Fruit fly (Drosophila melanogaster) whole organism, prepupa: ENCODE results near the gene Gr9a.

Source experiments
- CG16779 ChIP-seq: fragments of 200-800 bp; sonication (Bioruptor generic); optimal IDR thresholded peaks from 3 replicates; lab custom pipeline; 2017; ENCODE audit warnings: missing biosample characterization, mild to moderate bottlenecking, missing genetic modification characterization
- CG32006 ChIP-seq: fragments of 200-800 bp; sonication (Bioruptor generic); optimal IDR thresholded peaks from 3 replicates; lab custom pipeline; 2017; ENCODE audit warnings: missing biosample characterization, mild to moderate bottlenecking, missing genetic modification characterization
- CG3919 ChIP-seq: fragments of 200-800 bp; sonication (Bioruptor generic); optimal IDR thresholded peaks from 3 replicates; lab custom pipeline; 2016; ENCODE audit warnings: missing biosample characterization, missing genetic modification characterization
- CG6163 ChIP-seq: fragments of 200-800 bp; sonication (Bioruptor generic); IDR thresholded peaks from 3 replicates; pipeline ENCODE4 v1.3.6; 2022; ENCODE audit warnings: missing biosample characterization, missing genetic modification characterization
- CG6276 ChIP-seq: fragments of 200-800 bp; sonication (Bioruptor generic); optimal IDR thresholded peaks from 2 replicates; lab custom pipeline; 2017; ENCODE audit warnings: missing biosample characterization, mild to moderate bottlenecking, missing genetic modification characterization
- CG6792 ChIP-seq: fragments of 200-800 bp; sonication (Bioruptor generic); optimal IDR thresholded peaks from 3 replicates; lab custom pipeline; 2016; ENCODE audit warnings: missing biosample characterization, missing genetic modification characterization
- CG7368 ChIP-seq: fragments of 200-800 bp; sonication (Bioruptor generic); optimal IDR thresholded peaks from 3 replicates; lab custom pipeline; 2016; ENCODE audit warnings: missing biosample characterization, missing genetic modification characterization
- CG8119 ChIP-seq: fragments of 200-800 bp; sonication (Bioruptor generic); IDR thresholded peaks from 3 replicates; pipeline ENCODE4 v1.3.6; 2022; ENCODE audit warnings: missing biosample characterization, missing genetic modification characterization
- CG8319 ChIP-seq: fragments of 200-800 bp; sonication (Bioruptor generic); optimal IDR thresholded peaks from 3 replicates; lab custom pipeline; 2016; ENCODE audit warnings: missing biosample characterization, missing genetic modification characterization
- Eip78C ChIP-seq: fragments of 200-800 bp; sonication (Bioruptor generic); peaks from one replicate; lab custom pipeline; 2016; ENCODE audit warnings: missing biosample characterization, missing genetic modification characterization
- Hr4 ChIP-seq: fragments of 200-800 bp; sonication (Bioruptor generic); optimal IDR thresholded peaks from 3 replicates; lab custom pipeline; 2016; ENCODE audit warnings: missing biosample characterization, missing genetic modification characterization
- Met ChIP-seq: fragments of 200-800 bp; sonication (Bioruptor generic); optimal IDR thresholded peaks from 3 replicates; lab custom pipeline; 2016; ENCODE audit warnings: missing biosample characterization, missing genetic modification characterization
- Smox ChIP-seq: fragments of 200-800 bp; sonication (Bioruptor generic); optimal IDR thresholded peaks from 3 replicates; lab custom pipeline; 2016; ENCODE audit warnings: missing biosample characterization, missing genetic modification characterization
- Sox102F ChIP-seq: fragments of 200-800 bp; sonication (Bioruptor generic); optimal IDR thresholded peaks from 2 replicates; lab custom pipeline; 2016; ENCODE audit warnings: missing biosample characterization, mild to moderate bottlenecking, missing genetic modification characterization
- Sox15 ChIP-seq: fragments of 200-800 bp; sonication (Bioruptor generic); optimal IDR thresholded peaks from 3 replicates; lab custom pipeline; 2016; ENCODE audit warnings: missing biosample characterization, missing genetic modification characterization
- esn ChIP-seq: fragments of 200-800 bp; sonication (Bioruptor generic); optimal IDR thresholded peaks from 2 replicates; lab custom pipeline; 2016; ENCODE audit warnings: missing biosample characterization, mild to moderate bottlenecking, missing genetic modification characterization, moderate library complexity
- fd59A ChIP-seq: fragments of 200-800 bp; sonication (Bioruptor generic); optimal IDR thresholded peaks from 2 replicates; lab custom pipeline; 2017; ENCODE audit warnings: missing biosample characterization, mild to moderate bottlenecking, missing genetic modification characterization, missing genetic modification reagents
- fkh ChIP-seq: fragments of 200-800 bp; sonication (Bioruptor generic); optimal IDR thresholded peaks from 3 replicates; lab custom pipeline; 2017; ENCODE audit warnings: missing biosample characterization, mild to moderate bottlenecking, missing genetic modification characterization, moderate library complexity
- lz ChIP-seq: fragments of 200-800 bp; sonication (Bioruptor generic); optimal IDR thresholded peaks from 3 replicates; lab custom pipeline; 2016; ENCODE audit warnings: missing biosample characterization, missing genetic modification characterization
- salr ChIP-seq, 2 experiments: fragments of 200-800 bp; sonication (Bioruptor generic); optimal IDR thresholded peaks; 3 replicates each; lab custom pipeline; 2016 to 2018; ENCODE audit warnings: missing biosample characterization in 2 of 2, missing genetic modification characterization in 2 of 2, mild to moderate bottlenecking in 1 of 2
- ss ChIP-seq, 2 experiments: fragments of 200-800 bp; sonication (Bioruptor generic); optimal IDR thresholded peaks; 2 replicates in 1 of 2; 3 replicates in 1 of 2; lab custom pipeline; 2017 to 2018; ENCODE audit warnings: mild to moderate bottlenecking in 2 of 2, missing biosample characterization in 2 of 2, missing genetic modification characterization in 2 of 2, moderate library complexity in 1 of 2

Gene Gr9a

dm6 chrX:10108286-10108685 lies 46.9 kb downstream of the Gr9a start:
- TF ChIP-seq Eip78C (GFP tag; lab: Kevin White, UChicago) (peak; percentile 19), CG8319 (no peak)

- no peak for TF ChIP-seq esn
- peak; percentile 2 for TF ChIP-seq CG32006 (GFP tag; lab: Kevin White, UChicago)
- no peak for TF ChIP-seq lz (GFP tag; lab: Kevin White, UChicago)
- TF ChIP-seq CG7368 = no peak
- no peak for TF ChIP-seq Smox (GFP tag; lab: Kevin White, UChicago)
- TF ChIP-seq ss (GFP tag; optimal IDR thresholded peaks at IDR 0.05; lab: Kevin White, UChicago) = peak in 1 of 2 experiments; percentile 22
- 0 out of 3 replicates have a peak, but pooled peaks have one; percentile 26 for TF ChIP-seq CG8119 (GFP tag; lab: Robert Waterston, UW)
- peak; percentile 79 for TF ChIP-seq Eip78C (GFP tag; lab: Kevin White, UChicago)
- no peak for TF ChIP-seq Hr4 (GFP tag; lab: Kevin White, UChicago)
- TF ChIP-seq CG6792 = no peak
- no peak for TF ChIP-seq fd59A (GFP tag; lab: Kevin White, UChicago)
- no peak for TF ChIP-seq CG6276 (GFP tag; lab: Kevin White, UChicago)
- peak; percentile 66 for TF ChIP-seq fkh (GFP tag; lab: Kevin White, UChicago)
- TF ChIP-seq Sox102F (GFP tag; lab: Kevin White, UChicago) = no peak
- TF ChIP-seq Met (GFP tag; lab: Kevin White, UChicago) = no peak
- TF ChIP-seq salr (GFP tag; optimal IDR thresholded peaks at IDR 0.05; lab: Kevin White, UChicago) = no peak
- TF ChIP-seq CG3919 (GFP tag; lab: Kevin White, UChicago) = peak; percentile 2
- TF ChIP-seq Sox15 (GFP tag; lab: Kevin White, UChicago) = no peak
- TF ChIP-seq CG6163 (GFP tag; lab: Robert Waterston, UW) = peak; percentile 35; the same call in 2 of the 3 replicates
- TF ChIP-seq CG16779 (tag; lab: Kevin White, UChicago) = no peak
Observed at dm6 chrX:10110898-10111297, 49.5 kb downstream of the Gr9a start.
